Worm (Caenorhabditis elegans) whole organism, late embryonic: ENCODE results near the gene gcsh-1.

Experiments used
- C38D4.7 ChIP-seq: fragments of 200-800 bp; sonication (Bioruptor generic); optimal IDR thresholded peaks from 2 replicates; lab custom pipeline; 2018; ENCODE audit warnings: mild to moderate bottlenecking, missing genetic modification characterization, moderate library complexity, missing compliant biosample characterization
- K02D7.2 ChIP-seq: sonication (generic microtip); optimal IDR thresholded peaks from 2 replicates; lab custom pipeline; 2017; ENCODE audit warnings: mild to moderate bottlenecking, missing genetic modification characterization, missing compliant biosample characterization
- ceh-2 ChIP-seq: sonication (generic microtip); optimal IDR thresholded peaks from 2 replicates; lab custom pipeline; 2016; ENCODE audit warnings: missing genotype, missing genetic modification characterization, missing compliant biosample characterization
- ceh-24 ChIP-seq: sonication (generic microtip); optimal IDR thresholded peaks from 2 replicates; lab custom pipeline; 2016; ENCODE audit warnings: mild to moderate bottlenecking, missing genetic modification characterization, missing compliant biosample characterization
- dve-1 ChIP-seq: sonication (generic microtip); optimal IDR thresholded peaks from 2 replicates; lab custom pipeline; 2017; ENCODE audit warnings: antibody characterized with exemption, mild to moderate bottlenecking, missing genetic modification characterization, missing compliant biosample characterization
- hlh-30 ChIP-seq: sonication (generic microtip); optimal IDR thresholded peaks from 2 replicates; lab custom pipeline; 2017; ENCODE audit warnings: antibody characterized with exemption, missing genetic modification characterization, missing compliant biosample characterization; ENCODE audit not compliant: insufficient read depth
- mec-3 ChIP-seq: sonication (generic microtip); optimal IDR thresholded peaks from 2 replicates; lab custom pipeline; 2016; ENCODE audit warnings: borderline replicate concordance, missing genetic modification characterization, missing compliant biosample characterization
- nfya-1 ChIP-seq: sonication (generic microtip); optimal IDR thresholded peaks from 2 replicates; lab custom pipeline; 2017; ENCODE audit warnings: missing genetic modification characterization, mild to moderate bottlenecking, missing compliant biosample characterization, antibody characterized with exemption, moderate library complexity
- nhr-11 ChIP-seq: fragments of 150-350 bp; optimal IDR thresholded peaks from 2 replicates; lab custom pipeline; 2014; ENCODE audit warnings: missing biosample characterization, missing genetic modification characterization
- pat-9 ChIP-seq: fragments of 200-800 bp; sonication (Bioruptor generic); optimal IDR thresholded peaks from 2 replicates; lab custom pipeline; 2018; ENCODE audit warnings: mild to moderate bottlenecking, missing genetic modification characterization, moderate library complexity, missing compliant biosample characterization
- pha-2 ChIP-seq: sonication (generic microtip); optimal IDR thresholded peaks from 2 replicates; lab custom pipeline; 2017; ENCODE audit warnings: mild to moderate bottlenecking, missing genetic modification characterization, missing compliant biosample characterization
- sox-2 ChIP-seq: fragments of 200-800 bp; sonication (Bioruptor generic); IDR thresholded peaks from 2 replicates; pipeline ENCODE4 v1.3.6; 2022; ENCODE audit warnings: missing genetic modification reagents, missing genetic modification characterization, missing compliant biosample characterization
- unc-86 ChIP-seq: sonication (generic microtip); optimal IDR thresholded peaks from 2 replicates; lab custom pipeline; 2016; ENCODE audit warnings: missing genetic modification characterization, missing compliant biosample characterization

DNA sequence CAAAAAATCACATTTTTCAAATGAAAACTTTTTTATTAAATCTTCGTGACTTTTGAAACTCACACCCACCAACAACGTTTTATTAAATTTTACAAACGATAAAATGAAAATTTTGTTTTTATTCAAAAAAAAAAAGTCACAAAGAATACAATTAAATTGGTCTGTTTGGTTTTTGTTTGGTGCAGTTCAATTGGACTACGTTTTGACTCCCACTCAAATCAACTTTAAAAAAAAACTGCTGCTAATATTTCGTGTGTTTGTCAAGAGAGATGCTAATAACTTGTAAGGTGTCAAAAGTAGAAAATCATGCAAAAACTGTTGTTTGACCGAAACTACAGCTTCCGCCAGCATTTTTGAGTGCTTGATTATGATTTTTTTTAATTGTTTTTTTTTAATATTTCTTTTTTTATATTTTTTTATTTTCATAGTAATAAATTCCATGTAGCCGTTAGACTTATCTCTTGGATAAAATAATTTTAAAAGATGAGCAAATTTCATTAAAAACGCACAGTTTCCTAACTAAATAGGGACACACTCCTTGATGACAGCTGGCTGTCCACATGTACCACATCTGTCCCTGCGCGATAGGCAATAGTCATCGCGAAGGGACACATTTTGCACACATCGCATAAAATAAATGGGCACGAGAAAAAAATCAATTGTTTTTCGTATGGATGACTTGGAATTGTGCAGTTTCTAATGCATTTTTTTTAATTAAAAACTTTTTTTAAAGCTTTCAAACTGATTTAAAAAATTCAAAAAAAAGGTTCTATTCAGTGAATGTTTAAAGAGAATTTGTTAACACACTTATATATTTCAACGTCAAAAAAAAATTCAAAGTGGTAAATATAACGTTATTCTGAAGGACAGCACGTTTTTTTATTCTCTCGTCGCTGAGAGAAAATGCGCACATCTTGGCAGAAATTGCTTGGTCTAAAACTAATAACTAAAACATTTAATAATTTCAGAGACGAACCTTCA is 10.7 kb upstream of the gcsh-1 start:
- TF ChIP-seq mec-3 (no peak), nfya-1 (tag; lab: Kevin White, UChicago) (peak; percentile 98), C38D4.7 (GFP tag; lab: Kevin White, UChicago) (no peak), pha-2 (peak; percentile 68), ceh-2 (tag; lab: Kevin White, UChicago) (peak; percentile 72), K02D7.2 (tag; lab: Kevin White, UChicago) (no peak), sox-2 (GFP tag; lab: Robert Waterston, UW) (peak; percentile 79), hlh-30 (tag; lab: Kevin White, UChicago) (peak; percentile 87), pat-9 (tag; lab: Kevin White, UChicago) (peak; percentile 27), nhr-11 (tag; lab: Kevin White, UChicago) (peak; percentile 98), ceh-24 (tag; lab: Kevin White, UChicago) (no peak), unc-86 (peak; percentile 96), dve-1 (tag; lab: Kevin White, UChicago) (peak; percentile 96)
